Fruit fly (Drosophila melanogaster) whole organism, embryonic: ENCODE results near the gene twf.

ENCODE experiments used
- B-H2 ChIP-seq: fragments of 200-800 bp; sonication (Bioruptor generic); optimal IDR thresholded peaks from 2 replicates; lab custom pipeline; 2018; ENCODE audit warnings: missing biosample characterization, mild to moderate bottlenecking, missing genetic modification characterization
- Bgb ChIP-seq: fragments of 200-800 bp; sonication (Bioruptor generic); IDR thresholded peaks from 2 replicates; pipeline ENCODE4 v1.3.6; 2022; ENCODE audit warnings: missing biosample characterization, missing genetic modification characterization; ENCODE audit not compliant: partially characterized antibody
- CG10543 ChIP-seq: fragments of 200-800 bp; sonication (Bioruptor generic); optimal IDR thresholded peaks from 3 replicates; lab custom pipeline; 2017; ENCODE audit warnings: missing biosample characterization, mild to moderate bottlenecking, missing genetic modification characterization, moderate library complexity
- CG12219 ChIP-seq: fragments of 200-800 bp; sonication (Bioruptor generic); optimal IDR thresholded peaks from 3 replicates; lab custom pipeline; 2018; ENCODE audit warnings: missing biosample characterization, mild to moderate bottlenecking, missing genetic modification characterization
- CG12942 ChIP-seq: fragments of 200-800 bp; sonication (Bioruptor generic); optimal IDR thresholded peaks from 3 replicates; lab custom pipeline; 2016; ENCODE audit warnings: missing biosample characterization, missing genetic modification characterization
- CG13287 ChIP-seq: fragments of 200-800 bp; sonication (Bioruptor generic); IDR thresholded peaks from 2 replicates; pipeline ENCODE4 v1.3.6; 2022; ENCODE audit warnings: missing biosample characterization, missing genetic modification characterization; ENCODE audit not compliant: partially characterized antibody
- CG18764 ChIP-seq: fragments of 200-800 bp; sonication (Bioruptor generic); optimal IDR thresholded peaks from 3 replicates; lab custom pipeline; 2016; ENCODE audit warnings: missing biosample characterization, missing genetic modification characterization
- CG31388 ChIP-seq: fragments of 200-800 bp; sonication (Bioruptor generic); optimal IDR thresholded peaks from 2 replicates; lab custom pipeline; 2016; ENCODE audit warnings: missing biosample characterization, missing genetic modification characterization
- CG3281 ChIP-seq: fragments of 200-800 bp; sonication (Bioruptor generic); optimal IDR thresholded peaks from 3 replicates; lab custom pipeline; 2017; ENCODE audit warnings: missing biosample characterization, mild to moderate bottlenecking, missing genetic modification characterization
- CG4360 ChIP-seq: fragments of 200-800 bp; sonication (Bioruptor generic); IDR thresholded peaks from 2 replicates; pipeline ENCODE4 v1.3.6; 2022; ENCODE audit warnings: missing biosample characterization, missing genetic modification characterization
- CG4404 ChIP-seq: fragments of 200-800 bp; sonication (Bioruptor generic); IDR thresholded peaks from 2 replicates; pipeline ENCODE4 v1.3.6; 2022; ENCODE audit warnings: missing biosample characterization, missing genetic modification characterization
- CG6175 ChIP-seq: fragments of 200-800 bp; sonication (Bioruptor generic); IDR thresholded peaks from 3 replicates; pipeline ENCODE4 v1.3.6; 2022; ENCODE audit warnings: missing biosample characterization, missing genetic modification characterization
- CG6654 ChIP-seq: fragments of 200-800 bp; sonication (Bioruptor generic); optimal IDR thresholded peaks from 2 replicates; lab custom pipeline; 2017; ENCODE audit warnings: missing biosample characterization, mild to moderate bottlenecking, missing genetic modification characterization
- CG7556 ChIP-seq: fragments of 200-800 bp; sonication (Bioruptor generic); optimal IDR thresholded peaks from 2 replicates; lab custom pipeline; 2017; ENCODE audit warnings: missing biosample characterization, mild to moderate bottlenecking, missing genetic modification characterization
- CG7786 ChIP-seq: fragments of 200-800 bp; sonication (Bioruptor generic); optimal IDR thresholded peaks from 2 replicates; lab custom pipeline; 2016; ENCODE audit warnings: missing biosample characterization, missing genetic modification characterization
- CG7963 ChIP-seq: fragments of 200-800 bp; sonication (Bioruptor generic); IDR thresholded peaks from 3 replicates; pipeline ENCODE4 v1.3.6; 2022; ENCODE audit warnings: missing biosample characterization, missing genetic modification characterization; ENCODE audit not compliant: partially characterized antibody
- CG8765 ChIP-seq: fragments of 200-800 bp; sonication (Bioruptor generic); IDR thresholded peaks from 2 replicates; pipeline ENCODE4 v1.3.6; 2022; ENCODE audit warnings: missing biosample characterization, missing genetic modification characterization
- CG9876 ChIP-seq: fragments of 200-800 bp; sonication (Bioruptor generic); optimal IDR thresholded peaks from 2 replicates; lab custom pipeline; 2016; ENCODE audit warnings: missing biosample characterization, missing genetic modification characterization
- CHES-1-like ChIP-seq: fragments of 200-800 bp; sonication (Bioruptor generic); optimal IDR thresholded peaks from 2 replicates; lab custom pipeline; 2016; ENCODE audit warnings: missing biosample characterization, missing genetic modification characterization
- Dbx ChIP-seq: fragments of 200-800 bp; sonication (Bioruptor generic); IDR thresholded peaks from 3 replicates; pipeline ENCODE4 v1.3.6; 2022; ENCODE audit warnings: missing biosample characterization, missing genetic modification characterization
- Drgx ChIP-seq: fragments of 200-800 bp; sonication (Bioruptor generic); IDR thresholded peaks from 2 replicates; pipeline ENCODE4 v1.3.6; 2022; ENCODE audit warnings: missing biosample characterization, missing genetic modification characterization
- Hmr ChIP-seq: fragments of 200-800 bp; sonication (Bioruptor generic); optimal IDR thresholded peaks from 3 replicates; lab custom pipeline; 2017; ENCODE audit warnings: mild to moderate bottlenecking, missing biosample characterization, missing genetic modification reagents, missing genetic modification characterization
- Hr39 ChIP-seq: fragments of >200 bp; optimal IDR thresholded peaks from 2 replicates; lab custom pipeline; 2017
- Hr51 ChIP-seq, 2 experiments: fragments of 200-800 bp; sonication (Bioruptor generic); optimal IDR thresholded peaks; 2 replicates in 1 of 2; 3 replicates in 1 of 2; lab custom pipeline; 2016 to 2018; ENCODE audit warnings: missing biosample characterization in 2 of 2, missing genetic modification characterization in 2 of 2, mild to moderate bottlenecking in 1 of 2, moderate library complexity in 1 of 2
- Jarid2 ChIP-seq: fragments of 200-800 bp; sonication (Bioruptor generic); optimal IDR thresholded peaks from 3 replicates; lab custom pipeline; 2017; ENCODE audit warnings: mild to moderate bottlenecking, missing biosample characterization, missing genetic modification reagents, missing genetic modification characterization
- Lhr ChIP-seq: fragments of 200-800 bp; sonication (Bioruptor generic); optimal IDR thresholded peaks from 3 replicates; lab custom pipeline; 2017; ENCODE audit warnings: mild to moderate bottlenecking, missing biosample characterization, missing genetic modification reagents, missing genetic modification characterization
- MBD-R2 ChIP-seq: fragments of 200-800 bp; sonication (Bioruptor generic); IDR thresholded peaks from 2 replicates; pipeline ENCODE4 v1.3.6; 2022; ENCODE audit warnings: missing biosample characterization, missing genetic modification characterization
- MTF-1 ChIP-seq: fragments of 200-800 bp; sonication (Bioruptor generic); optimal IDR thresholded peaks from 2 replicates; lab custom pipeline; 2018; ENCODE audit warnings: missing biosample characterization, mild to moderate bottlenecking, missing genetic modification characterization, borderline replicate concordance
- NFAT ChIP-seq: fragments of 200-800 bp; sonication (Bioruptor generic); IDR thresholded peaks from 2 replicates; pipeline ENCODE4 v1.3.6; 2022; ENCODE audit warnings: missing biosample characterization, missing genetic modification characterization
- Sox100B ChIP-seq: fragments of 200-800 bp; sonication (Bioruptor generic); optimal IDR thresholded peaks from 3 replicates; lab custom pipeline; 2018; ENCODE audit warnings: missing biosample characterization, mild to moderate bottlenecking, missing genetic modification characterization
- Taf1 ChIP-seq: fragments of 200-800 bp; sonication (Bioruptor generic); IDR thresholded peaks from 2 replicates; pipeline ENCODE4 v1.3.6; 2022; ENCODE audit warnings: missing biosample characterization, missing genetic modification characterization
- ara ChIP-seq: fragments of 200-800 bp; sonication (Bioruptor generic); IDR thresholded peaks from 2 replicates; pipeline ENCODE4 v1.3.6; 2022; ENCODE audit warnings: missing biosample characterization, missing genetic modification characterization
- ase ChIP-seq: fragments of 200-800 bp; sonication (Bioruptor generic); IDR thresholded peaks from 3 replicates; pipeline ENCODE4 v1.3.6; 2022; ENCODE audit warnings: missing biosample characterization, missing genetic modification characterization
- ash1 ChIP-seq: fragments of 200-800 bp; sonication (Bioruptor generic); optimal IDR thresholded peaks from 2 replicates; lab custom pipeline; 2018; ENCODE audit warnings: missing biosample characterization, mild to moderate bottlenecking, missing genetic modification characterization
- az2 ChIP-seq: fragments of 200-800 bp; sonication (Bioruptor generic); optimal IDR thresholded peaks from 3 replicates; lab custom pipeline; 2016; ENCODE audit warnings: missing biosample characterization, missing genetic modification characterization
- chif ChIP-seq, 2 experiments: fragments of 200-800 bp; sonication (Bioruptor generic); optimal IDR thresholded peaks; 3 replicates each; lab custom pipeline; 2016; ENCODE audit warnings: missing biosample characterization in 2 of 2, missing genetic modification characterization in 2 of 2
- emc ChIP-seq: fragments of 200-800 bp; sonication (Bioruptor generic); optimal IDR thresholded peaks from 2 replicates; lab custom pipeline; 2016; ENCODE audit warnings: missing biosample characterization, missing genetic modification characterization
- fd102C ChIP-seq: fragments of 200-800 bp; sonication (Bioruptor generic); optimal IDR thresholded peaks from 2 replicates; lab custom pipeline; 2018; ENCODE audit warnings: missing biosample characterization, mild to moderate bottlenecking, missing genetic modification characterization, moderate library complexity
- grau ChIP-seq: fragments of 200-800 bp; optimal IDR thresholded peaks from 3 replicates; lab custom pipeline; 2019; ENCODE audit warnings: missing biosample characterization, mild to moderate bottlenecking, missing genetic modification characterization, moderate library complexity
- jumu ChIP-seq: fragments of 200-800 bp; sonication (Bioruptor generic); optimal IDR thresholded peaks from 3 replicates; lab custom pipeline; 2016; ENCODE audit warnings: missing biosample characterization, missing genetic modification characterization
- klu ChIP-seq: fragments of 200-800 bp; sonication (Bioruptor generic); IDR thresholded peaks from 2 replicates; pipeline ENCODE4 v1.3.6; 2022; ENCODE audit warnings: missing biosample characterization, missing genetic modification characterization
- lilli ChIP-seq: fragments of 200-800 bp; sonication (Bioruptor generic); optimal IDR thresholded peaks from 3 replicates; lab custom pipeline; 2016; ENCODE audit warnings: missing biosample characterization, missing genetic modification characterization
- peb ChIP-seq: fragments of 200-800 bp; sonication (Bioruptor generic); IDR thresholded peaks from 2 replicates; pipeline ENCODE4 v1.3.6; 2022; ENCODE audit warnings: missing biosample characterization, missing genetic modification characterization
- run ChIP-seq: fragments of 200-800 bp; sonication (Bioruptor generic); optimal IDR thresholded peaks from 3 replicates; lab custom pipeline; 2018; ENCODE audit warnings: missing biosample characterization, mild to moderate bottlenecking, missing genetic modification characterization
- sc ChIP-seq, 3 experiments: fragments of >200 bp in 2 of 3; fragments of 200-800 bp in 1 of 3; sonication (Bioruptor generic) in 1 of 3; optimal IDR thresholded peaks; 2 replicates in 2 of 3; 3 replicates in 1 of 3; lab custom pipeline; 2017; ENCODE audit warnings: mild to moderate bottlenecking in 1 of 3, missing biosample characterization in 1 of 3, missing genetic modification characterization in 1 of 3, missing genetic modification reagents in 1 of 3
- sim ChIP-seq: fragments of 200-800 bp; sonication (Bioruptor generic); IDR thresholded peaks from 2 replicates; pipeline ENCODE4 v1.3.6; 2022; ENCODE audit warnings: missing biosample characterization, missing genetic modification characterization
- so ChIP-seq: fragments of 200-800 bp; sonication (Bioruptor generic); IDR thresholded peaks from 3 replicates; pipeline ENCODE4 v1.3.6; 2022; ENCODE audit warnings: missing biosample characterization, missing genetic modification characterization
- sug ChIP-seq: fragments of 200-800 bp; optimal IDR thresholded peaks from 2 replicates; lab custom pipeline; 2019; ENCODE audit warnings: missing biosample characterization, mild to moderate bottlenecking, missing genetic modification characterization, moderate library complexity
- zen ChIP-seq: fragments of 200-800 bp; sonication (Bioruptor generic); optimal IDR thresholded peaks from 3 replicates; lab custom pipeline; 2018; ENCODE audit warnings: missing biosample characterization, mild to moderate bottlenecking, missing genetic modification characterization, moderate library complexity

twf gene

DNA sequence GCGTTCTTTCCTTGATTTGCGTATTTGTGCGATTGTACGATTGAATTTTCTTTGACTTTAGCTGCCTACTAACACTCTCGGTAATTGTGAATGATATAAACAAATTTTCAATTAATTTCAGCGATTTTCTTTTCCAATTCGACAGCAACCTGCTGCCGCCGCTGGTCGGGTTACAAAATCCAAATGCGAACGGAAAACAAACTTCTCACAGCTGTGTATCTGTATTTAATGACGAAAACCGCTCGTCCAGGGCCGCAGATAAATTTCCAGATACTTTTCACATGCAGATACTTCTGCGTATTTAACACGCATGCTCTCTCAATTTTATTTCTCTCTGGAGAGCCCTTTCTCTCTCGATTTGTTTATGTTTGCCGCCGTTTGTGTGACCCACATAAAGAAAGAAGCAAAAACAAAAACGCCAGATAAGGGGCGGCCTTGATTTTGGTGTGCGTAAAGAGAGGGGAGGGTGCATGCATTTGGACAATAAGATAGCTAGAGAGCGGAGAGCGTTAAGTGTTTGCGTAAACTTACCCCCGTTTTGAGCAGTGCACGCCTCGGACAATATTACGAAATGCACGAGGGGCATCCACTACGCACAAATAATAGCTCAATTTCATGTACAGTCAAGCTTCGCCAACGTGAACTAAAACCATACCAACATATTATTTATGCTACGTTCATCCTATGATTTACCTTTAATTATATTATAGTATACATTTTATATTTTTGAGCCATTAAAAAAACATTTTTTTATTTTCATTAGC, 14.1 kb upstream of the twf start, which contains the start of gene CG12402 (continued):
- TF ChIP-seq so (GFP tag; lab: Robert Waterston, UW) (peak; percentile 77), CG12219 (GFP tag; lab: Kevin White, UChicago) (peak; percentile 82), CHES-1-like (GFP tag; lab: Kevin White, UChicago) (peak; percentile 43), CG8765 (GFP tag; lab: Robert Waterston, UW) (peak; percentile 29; the same call in 1 of the 2 replicates), peb (GFP tag; lab: Robert Waterston, UW) (peak; percentile 60), CG31388 (GFP tag; lab: Kevin White, UChicago) (peak; percentile 55), zen (peak; percentile 51), CG12942 (peak; percentile 55), Jarid2 (GFP tag; lab: Kevin White, UChicago) (peak; percentile 11), Lhr (peak; percentile 47), CG18764 (GFP tag; lab: Kevin White, UChicago) (peak; percentile 79), ash1 (GFP tag; lab: Kevin White, UChicago) (peak; percentile 49), Hr39 (lab: Kevin White, UChicago) (no peak), B-H2 (peak; percentile 10), chif (GFP tag; optimal IDR thresholded peaks at IDR 0.05; lab: Kevin White, UChicago) (peak; percentile 59 to 60), lilli (GFP tag; lab: Kevin White, UChicago) (peak; percentile 69), CG6654 (peak; percentile 47), ase (peak; percentile 85; the same call in 2 of the 3 replicates), Sox100B (GFP tag; lab: Kevin White, UChicago) (peak; percentile 84), ara (GFP tag; lab: Robert Waterston, UW) (peak; percentile 80), CG4360 (GFP tag; lab: Robert Waterston, UW) (peak; percentile 67), sug (tag; lab: Kevin White, UChicago) (peak; percentile 72), CG6175 (GFP tag; lab: Robert Waterston, UW) (peak; percentile 52; the same call in 1 of the 3 replicates), MTF-1 (GFP tag; lab: Kevin White, UChicago) (peak; percentile 57), Hr51 (GFP tag; optimal IDR thresholded peaks at IDR 0.05; lab: Kevin White, UChicago) (peak; percentile 69 to 94), CG10543 (GFP tag; lab: Kevin White, UChicago) (peak; percentile 78), NFAT (GFP tag; lab: Robert Waterston, UW) (peak; percentile 64), grau (tag; lab: Kevin White, UChicago) (peak; percentile 98), CG4404 (GFP tag; lab: Robert Waterston, UW) (peak; percentile 29; the same call in 1 of the 2 replicates), run (tag; lab: Kevin White, UChicago) (peak; percentile 76), sim (GFP tag; lab: Robert Waterston, UW) (peak; percentile 61; the same call in 1 of the 2 replicates), CG7556 (GFP tag; lab: Kevin White, UChicago) (peak; percentile 83), CG13287 (peak; percentile 57), az2 (GFP tag; lab: Kevin White, UChicago) (peak; percentile 84), sc (optimal IDR thresholded peaks at IDR 0.05; lab: Kevin White, UChicago) (no peak), sc (GFP tag; optimal IDR thresholded peaks at IDR 0.05; lab: Kevin White, UChicago) (peak; percentile 68), Bgb (GFP tag; lab: Robert Waterston, UW) (no peak), Drgx (GFP tag; lab: Robert Waterston, UW) (peak; percentile 61), CG9876 (GFP tag; lab: Kevin White, UChicago) (peak; percentile 30), CG7963 (GFP tag; lab: Robert Waterston, UW) (no peak), CG3281 (peak; percentile 72), emc (GFP tag; lab: Kevin White, UChicago) (no peak), fd102C (no peak), klu (GFP tag; lab: Robert Waterston, UW) (peak; percentile 63), Dbx (GFP tag; lab: Robert Waterston, UW) (peak; percentile 75), CG7786 (GFP tag; lab: Kevin White, UChicago) (peak; percentile 51), jumu (peak; percentile 52), Taf1 (GFP tag; lab: Robert Waterston, UW) (peak; percentile 50; the same call in 1 of the 2 replicates), MBD-R2 (GFP tag; lab: Robert Waterston, UW) (peak; percentile 45), Hmr (GFP tag; lab: Kevin White, UChicago) (peak; percentile 82)
